Worm (Caenorhabditis elegans) whole organism, late embryonic: ENCODE results near the gene T13G4.7.

Experiments
- elt-2 ChIP-seq: sonication (generic microtip); optimal IDR thresholded peaks from 2 replicates; lab custom pipeline; 2016; ENCODE audit warnings: missing genetic modification reagents, missing genetic modification characterization, missing compliant biosample characterization
- fkh-10 ChIP-seq: fragments of 150-350 bp; optimal IDR thresholded peaks from 2 replicates; lab custom pipeline; 2014; ENCODE audit warnings: missing biosample characterization, missing genetic modification reagents, missing genetic modification characterization
- nfya-1 ChIP-seq: sonication (generic microtip); optimal IDR thresholded peaks from 2 replicates; lab custom pipeline; 2017; ENCODE audit warnings: missing genetic modification characterization, mild to moderate bottlenecking, missing compliant biosample characterization, antibody characterized with exemption, moderate library complexity
- pax-1 ChIP-seq: fragments of 150-350 bp; optimal IDR thresholded peaks from 2 replicates; lab custom pipeline; 2014; ENCODE audit warnings: missing biosample characterization, missing genetic modification characterization
- rnt-1 ChIP-seq: sonication (generic microtip); optimal IDR thresholded peaks from 2 replicates; lab custom pipeline; 2016; ENCODE audit warnings: missing genetic modification characterization, missing compliant biosample characterization

ce11 chrX:1232074-1232473 lies 26.1 kb upstream of the T13G4.7 start:
- TF ChIP-seq rnt-1 (tag; lab: Kevin White, UChicago) (no peak), elt-2 (no peak), pax-1 (no peak), nfya-1 (tag; lab: Kevin White, UChicago) (no peak), fkh-10 (GFP tag; lab: Kevin White, UChicago) (no peak)
